Fruit fly (Drosophila melanogaster): ENCODE measurements around the gene ninaB.
A peak's percentile ranks its signal among the peaks of the same experiment; 100 is the strongest.

The ninaB gene

DNA sequence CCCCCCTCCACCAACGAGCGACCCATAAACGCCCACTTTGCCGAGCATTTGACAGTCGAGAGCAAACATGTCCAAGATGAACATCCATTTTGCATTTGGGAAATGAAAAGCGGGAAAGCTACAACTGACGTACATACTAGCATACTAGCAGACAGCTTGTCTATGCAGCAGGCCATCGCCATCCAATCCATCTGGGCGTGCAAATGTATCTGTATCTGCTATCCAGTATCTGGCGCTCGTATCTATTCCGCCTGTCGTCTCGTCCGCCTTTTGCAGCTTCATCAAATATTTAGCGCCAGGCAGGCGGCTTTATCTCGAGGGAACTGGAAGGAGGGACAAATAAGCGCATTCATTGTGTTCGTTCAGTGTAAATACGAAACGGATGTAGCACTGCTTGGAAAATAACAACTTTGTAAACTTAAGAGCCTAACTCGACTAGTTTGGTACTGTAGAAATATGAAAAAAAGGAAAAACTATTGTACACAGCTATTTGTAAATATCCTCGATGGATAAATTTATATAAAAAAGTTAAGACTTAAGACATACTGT lies 13.7 kb downstream of the ninaB start:
- peak; percentile 15 for TF ChIP-seq Hr96 (GFP tag; optimal IDR thresholded peaks at IDR 0.05)
- TF ChIP-seq tj (GFP tag; optimal IDR thresholded peaks at IDR 0.05) = peak; percentile 6
- peak; percentile 51 for TF ChIP-seq Clk (GFP tag; optimal IDR thresholded peaks at IDR 0.05)
- peak; percentile 54 for TF ChIP-seq CG7101 (tag; optimal IDR thresholded peaks at IDR 0.05)
- TF ChIP-seq ovo (GFP tag; optimal IDR thresholded peaks at IDR 0.05) = no peak
- TF ChIP-seq CG7045 (GFP tag; optimal IDR thresholded peaks at IDR 0.05) = peak; percentile 76
- TF ChIP-seq bab1 (GFP tag; optimal IDR thresholded peaks at IDR 0.05) = no peak
- TF ChIP-seq CG5204 (GFP tag; optimal IDR thresholded peaks at IDR 0.05) = peak; percentile 41
- peak; percentile 26 for TF ChIP-seq Mnt (GFP tag; optimal IDR thresholded peaks at IDR 0.05)
- peak; percentile 30 for TF ChIP-seq CG14711 (tag; optimal IDR thresholded peaks at IDR 0.05)
- TF ChIP-seq cnc (optimal IDR thresholded peaks at IDR 0.05) = no peak
- TF ChIP-seq toe (GFP tag; optimal IDR thresholded peaks at IDR 0.05) = no peak
- TF ChIP-seq kay (GFP tag; ENCODE audit: borderline replicate concordance) = no peak
- no peak for TF ChIP-seq cic (GFP tag; optimal IDR thresholded peaks at IDR 0.05)
- peak; percentile 11 for TF ChIP-seq CG1620 (GFP tag; optimal IDR thresholded peaks at IDR 0.05)
- peak; percentile 72 for TF ChIP-seq CG12768 (GFP tag; optimal IDR thresholded peaks at IDR 0.05)
- TF ChIP-seq CG33017 (tag; optimal IDR thresholded peaks at IDR 0.05) = peak; percentile 60
- no peak for TF ChIP-seq CG11617 (GFP tag; optimal IDR thresholded peaks at IDR 0.05)
- TF ChIP-seq Crg-1 (GFP tag; optimal IDR thresholded peaks at IDR 0.05) = peak; percentile 40
- peak; percentile 43 for TF ChIP-seq pad (GFP tag; optimal IDR thresholded peaks at IDR 0.05)

DNA sequence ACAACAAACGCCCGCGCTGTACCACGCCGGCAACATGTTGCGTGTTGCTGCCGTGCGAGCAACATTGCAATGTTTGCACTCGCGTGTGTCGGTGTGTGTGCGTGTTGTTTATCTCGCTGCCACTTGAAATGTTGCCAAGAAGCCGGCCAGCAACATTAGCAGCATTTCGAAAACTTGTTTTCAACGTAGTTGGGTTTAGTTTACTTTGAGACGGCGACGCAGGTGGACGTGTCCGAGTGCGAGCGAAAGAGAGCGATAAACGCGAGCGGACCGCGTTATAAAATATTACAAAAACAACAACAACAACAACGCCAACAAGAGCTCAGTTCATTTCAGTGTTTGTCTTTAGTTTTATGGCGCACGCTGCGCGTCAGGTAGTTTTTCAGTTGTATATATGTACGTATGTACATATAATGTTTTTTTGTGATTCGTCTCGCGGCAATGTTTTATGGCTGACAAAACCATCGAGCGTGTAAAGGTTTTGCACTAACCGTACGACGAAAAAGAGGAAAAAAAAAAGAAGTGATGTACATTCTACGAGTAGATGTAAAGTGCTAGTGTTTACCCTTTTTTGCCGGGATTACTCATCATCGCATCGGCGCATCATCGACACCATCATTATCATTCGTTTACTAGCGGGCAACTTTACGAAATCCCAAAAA lies 14.8 kb downstream of the ninaB start, which contains the start of gene kmr:
TSS of gene kmr (plus strand) at position 196 of the 662 bp plus-strand sequence.
- TF ChIP-seq CG1620 (GFP tag; optimal IDR thresholded peaks at IDR 0.05) (no peak), CG7101 (tag; optimal IDR thresholded peaks at IDR 0.05) (peak; percentile 62), CG11617 (GFP tag; optimal IDR thresholded peaks at IDR 0.05) (peak; percentile 37), cic (GFP tag; optimal IDR thresholded peaks at IDR 0.05) (peak; percentile 62), bab1 (GFP tag; optimal IDR thresholded peaks at IDR 0.05) (peak; percentile 50), kay (GFP tag; ENCODE audit: borderline replicate concordance) (peak; percentile 58), CG7045 (GFP tag; optimal IDR thresholded peaks at IDR 0.05) (peak; percentile 60), CG12768 (GFP tag; optimal IDR thresholded peaks at IDR 0.05) (peak; percentile 82), toe (GFP tag; optimal IDR thresholded peaks at IDR 0.05) (peak; percentile 47), CG33017 (tag; optimal IDR thresholded peaks at IDR 0.05) (peak; percentile 59), ovo (GFP tag; optimal IDR thresholded peaks at IDR 0.05) (no peak), pad (GFP tag; optimal IDR thresholded peaks at IDR 0.05) (peak; percentile 22), cnc (optimal IDR thresholded peaks at IDR 0.05) (no peak), Mnt (GFP tag; optimal IDR thresholded peaks at IDR 0.05) (peak; percentile 82), CG5204 (GFP tag; optimal IDR thresholded peaks at IDR 0.05) (no peak), CG14711 (tag; optimal IDR thresholded peaks at IDR 0.05) (peak; percentile 41), Hr96 (GFP tag; optimal IDR thresholded peaks at IDR 0.05) (peak; percentile 60), tj (GFP tag; optimal IDR thresholded peaks at IDR 0.05) (peak; percentile 72), Crg-1 (GFP tag; optimal IDR thresholded peaks at IDR 0.05) (no peak), Clk (GFP tag; optimal IDR thresholded peaks at IDR 0.05) (no peak)

DNA sequence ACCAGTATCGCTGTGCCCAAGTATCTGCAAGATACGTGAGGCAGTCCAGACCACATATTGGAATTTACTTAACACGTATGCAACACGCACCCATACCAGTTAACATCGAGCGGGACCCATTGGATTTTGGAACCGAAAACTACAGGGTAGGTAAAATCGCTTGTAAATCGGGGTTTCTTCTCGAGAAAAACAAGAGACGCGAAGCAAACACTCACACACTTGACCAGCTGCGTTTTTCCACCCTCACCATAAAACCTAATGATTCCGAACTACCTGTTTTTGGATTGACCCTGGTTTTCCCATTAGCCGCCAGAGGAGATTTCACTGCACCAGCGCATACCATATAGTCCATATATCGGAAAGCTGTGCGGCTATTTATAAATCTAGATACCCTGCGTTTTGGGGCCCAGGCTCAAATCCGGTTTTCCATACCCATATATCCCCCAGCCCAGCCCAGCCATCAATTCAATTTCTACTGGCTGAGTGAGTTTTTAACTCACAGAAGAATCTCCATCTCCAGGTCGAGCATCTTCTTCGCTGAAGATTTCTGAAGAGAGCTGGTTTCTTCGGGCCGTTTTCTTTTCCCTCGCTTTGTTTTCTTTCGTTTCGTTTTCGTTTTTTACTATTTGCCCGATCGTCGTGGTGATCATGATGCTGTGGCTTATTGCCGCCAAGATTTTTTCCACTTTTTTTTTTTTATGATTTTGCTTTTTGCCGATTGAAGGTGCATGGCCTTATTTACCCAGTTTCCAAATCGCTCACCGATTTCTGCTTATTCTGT lies 15.5 kb downstream of the ninaB start:
- TF ChIP-seq toe (GFP tag; optimal IDR thresholded peaks at IDR 0.05) = no peak
- no peak for TF ChIP-seq Clk (GFP tag; optimal IDR thresholded peaks at IDR 0.05)
- no peak for TF ChIP-seq Hr96 (GFP tag; optimal IDR thresholded peaks at IDR 0.05)
- no peak for TF ChIP-seq CG1620 (GFP tag; optimal IDR thresholded peaks at IDR 0.05)
- TF ChIP-seq Mnt (GFP tag; optimal IDR thresholded peaks at IDR 0.05) = no peak
- no peak for TF ChIP-seq CG7101 (tag; optimal IDR thresholded peaks at IDR 0.05)
- TF ChIP-seq tj (GFP tag; optimal IDR thresholded peaks at IDR 0.05) = no peak
- TF ChIP-seq CG5204 (GFP tag; optimal IDR thresholded peaks at IDR 0.05) = no peak
- TF ChIP-seq cic (GFP tag; optimal IDR thresholded peaks at IDR 0.05) = no peak
- no peak for TF ChIP-seq CG12768 (GFP tag; optimal IDR thresholded peaks at IDR 0.05)
- no peak for TF ChIP-seq CG33017 (tag; optimal IDR thresholded peaks at IDR 0.05)
- no peak for TF ChIP-seq CG14711 (tag; optimal IDR thresholded peaks at IDR 0.05)

DNA sequence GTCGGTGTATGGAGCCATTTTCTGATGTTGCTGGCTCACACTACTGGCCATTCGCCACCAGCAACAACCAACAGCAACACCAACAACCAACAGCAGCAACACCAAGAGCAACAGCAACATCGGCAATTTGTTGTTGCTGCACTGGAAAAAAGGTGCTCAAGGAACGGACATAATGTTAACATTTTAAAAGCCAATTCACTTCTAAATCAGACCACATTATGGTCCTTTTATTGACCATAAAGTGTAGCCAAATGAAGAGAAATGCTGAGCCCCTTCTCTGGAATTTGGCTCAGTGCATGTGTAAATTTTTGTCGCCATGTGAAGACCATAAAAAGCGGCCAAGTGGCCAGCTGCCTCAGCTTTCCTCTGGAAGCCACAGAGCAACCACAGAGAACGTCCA lies 16.5 kb downstream of the ninaB start:
- TF ChIP-seq Crg-1 (GFP tag; optimal IDR thresholded peaks at IDR 0.05) (no peak), cnc (optimal IDR thresholded peaks at IDR 0.05) (no peak), Hr96 (GFP tag; optimal IDR thresholded peaks at IDR 0.05) (no peak), tj (GFP tag; optimal IDR thresholded peaks at IDR 0.05) (no peak), ovo (GFP tag; optimal IDR thresholded peaks at IDR 0.05) (no peak), CG5204 (GFP tag; optimal IDR thresholded peaks at IDR 0.05) (no peak), CG14711 (tag; optimal IDR thresholded peaks at IDR 0.05) (no peak), kay (GFP tag; ENCODE audit: borderline replicate concordance) (no peak)

DNA sequence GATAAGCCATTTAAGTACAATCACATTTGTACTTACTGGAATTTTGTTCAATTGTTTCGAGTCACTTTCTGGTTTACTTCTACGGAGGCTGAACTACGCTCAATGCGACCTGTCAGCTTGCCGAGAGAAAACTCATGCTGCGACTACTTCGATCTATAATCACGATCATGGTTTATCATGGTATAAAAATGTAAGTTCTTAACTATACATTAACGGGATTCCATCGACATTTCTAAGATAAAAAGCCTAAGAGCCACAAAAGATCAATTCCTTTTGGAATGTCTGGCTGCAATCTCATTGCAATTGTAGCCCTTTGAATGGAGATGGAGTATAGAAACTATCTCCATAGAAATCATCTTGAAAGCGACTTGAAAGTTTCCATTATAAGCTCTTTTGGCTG lies 17.7 kb downstream of the ninaB start, which contains the start of gene Ubc87F:
TSS of gene Ubc87F (minus strand) at position 101 of the 400 bp plus-strand sequence.
- no peak for TF ChIP-seq kay (GFP tag; ENCODE audit: borderline replicate concordance)
- no peak for TF ChIP-seq cnc (optimal IDR thresholded peaks at IDR 0.05)
- TF ChIP-seq CG7045 (GFP tag; optimal IDR thresholded peaks at IDR 0.05) = no peak
- no peak for TF ChIP-seq CG12768 (GFP tag; optimal IDR thresholded peaks at IDR 0.05)
- TF ChIP-seq Clk (GFP tag; optimal IDR thresholded peaks at IDR 0.05) = no peak
- no peak for TF ChIP-seq Crg-1 (GFP tag; optimal IDR thresholded peaks at IDR 0.05)
- TF ChIP-seq CG1620 (GFP tag; optimal IDR thresholded peaks at IDR 0.05) = no peak
- no peak for TF ChIP-seq CG33017 (tag; optimal IDR thresholded peaks at IDR 0.05)
- no peak for TF ChIP-seq CG14711 (tag; optimal IDR thresholded peaks at IDR 0.05)
- no peak for TF ChIP-seq pad (GFP tag; optimal IDR thresholded peaks at IDR 0.05)
- TF ChIP-seq Mnt (GFP tag; optimal IDR thresholded peaks at IDR 0.05) = no peak
